Worm (Caenorhabditis elegans) whole organism, L3 larva: ENCODE data around the gene sre-40.

Experiments
- R02D3.7 ChIP-seq: fragments of 150-350 bp; optimal IDR thresholded peaks from 2 replicates; lab custom pipeline; 2014; ENCODE audit warnings: missing biosample characterization, missing genetic modification characterization
- ceh-16 ChIP-seq: sonication (generic microtip); optimal IDR thresholded peaks from 2 replicates; lab custom pipeline; 2017; ENCODE audit warnings: missing biosample characterization, missing genetic modification characterization
- elt-1 ChIP-seq: fragments of 150-350 bp; optimal IDR thresholded peaks from 2 replicates; lab custom pipeline; 2014; ENCODE audit warnings: missing biosample characterization, missing genetic modification characterization
- jun-1 ChIP-seq: fragments of 150-350 bp; optimal IDR thresholded peaks from 2 replicates; lab custom pipeline; 2014; ENCODE audit warnings: missing biosample characterization, missing genetic modification reagents, missing genetic modification characterization
- mml-1 ChIP-seq: fragments of 150-350 bp; sonication (generic microtip); optimal IDR thresholded peaks from 3 replicates; lab custom pipeline; 2014; ENCODE audit warnings: missing biosample characterization, missing genetic modification characterization
- nhr-25 ChIP-seq: sonication (generic microtip); optimal IDR thresholded peaks from 2 replicates; lab custom pipeline; 2017; ENCODE audit warnings: missing biosample characterization, missing genetic modification characterization
- nhr-76 ChIP-seq: fragments of 150-350 bp; sonication (generic microtip); optimal IDR thresholded peaks from 5 replicates; lab custom pipeline; 2014; ENCODE audit warnings: missing biosample characterization, missing genetic modification characterization
- sea-2 ChIP-seq: fragments of 150-350 bp; sonication (generic microtip); optimal IDR thresholded peaks from 4 replicates; lab custom pipeline; 2014; ENCODE audit warnings: missing biosample characterization, missing genetic modification reagents, missing genetic modification characterization
- snpc-4 ChIP-seq: fragments of 150-350 bp; optimal IDR thresholded peaks from 2 replicates; lab custom pipeline; 2014; ENCODE audit warnings: missing biosample characterization, missing genetic modification characterization
- unc-62 ChIP-seq: fragments of 150-350 bp; sonication (generic microtip); optimal IDR thresholded peaks from 4 replicates; lab custom pipeline; 2014; ENCODE audit warnings: missing biosample characterization, missing genetic modification reagents, missing genetic modification characterization
- ztf-4 ChIP-seq: fragments of 150-350 bp; optimal IDR thresholded peaks from 2 replicates; lab custom pipeline; 2014; ENCODE audit warnings: missing biosample characterization, missing genetic modification characterization

DNA sequence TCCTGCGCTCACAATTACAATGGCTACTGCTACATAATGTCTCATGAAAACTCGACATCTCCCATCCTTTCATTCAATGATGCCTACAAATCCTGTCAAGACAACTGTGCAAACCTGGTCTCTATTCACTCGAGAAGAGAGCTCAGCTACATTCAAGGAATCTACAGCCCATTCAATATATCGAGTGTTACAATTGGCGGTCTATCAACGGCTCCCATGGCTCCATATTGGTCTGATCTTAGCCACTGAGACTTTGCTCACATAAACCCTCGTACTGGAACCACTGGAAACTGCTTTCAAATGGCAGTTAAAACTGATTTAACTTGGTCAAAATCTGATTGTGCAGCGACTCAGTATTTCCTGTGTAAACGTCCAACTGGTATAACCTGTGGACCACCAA lies 8.1 kb downstream of the sre-40 start, which contains the start of gene T05A7.3:
- no peak for TF ChIP-seq nhr-76 (tag; lab: Kevin White, UChicago)
- no peak for TF ChIP-seq mml-1
- no peak for TF ChIP-seq R02D3.7 (tag; lab: Kevin White, UChicago)
- no peak for TF ChIP-seq snpc-4 (tag; lab: Kevin White, UChicago)
- no peak for TF ChIP-seq nhr-25 (tag; lab: Kevin White, UChicago)
- TF ChIP-seq sea-2, result no peak
- no peak for TF ChIP-seq elt-1 (tag; lab: Kevin White, UChicago)
- no peak for TF ChIP-seq ztf-4 (tag; lab: Kevin White, UChicago)
- no peak for TF ChIP-seq jun-1 (tag; lab: Kevin White, UChicago)
- TF ChIP-seq unc-62 (GFP tag; lab: Kevin White, UChicago), result no peak
- no peak for TF ChIP-seq ceh-16 (tag; lab: Kevin White, UChicago)
